Worm (Caenorhabditis elegans): ENCODE data around the gene F32D8.7.

ce11 chrV:10862457-10863097 is 35.7 kb upstream of the F32D8.7 start:
- TF ChIP-seq lsy-2 (tag; optimal IDR thresholded peaks at IDR 0.05) (no peak), nhr-12 (tag; optimal IDR thresholded peaks at IDR 0.05) (no peak), M03D4.4 (tag; optimal IDR thresholded peaks at IDR 0.05) (no peak), elt-3 (tag; optimal IDR thresholded peaks at IDR 0.05) (no peak), pha-4 (tag; optimal IDR thresholded peaks at IDR 0.05) (no peak), mab-5 (tag; optimal IDR thresholded peaks at IDR 0.05) (no peak)
